Worm (Caenorhabditis elegans): Measurements from ENCODE around the gene T20B12.5.

DNA sequence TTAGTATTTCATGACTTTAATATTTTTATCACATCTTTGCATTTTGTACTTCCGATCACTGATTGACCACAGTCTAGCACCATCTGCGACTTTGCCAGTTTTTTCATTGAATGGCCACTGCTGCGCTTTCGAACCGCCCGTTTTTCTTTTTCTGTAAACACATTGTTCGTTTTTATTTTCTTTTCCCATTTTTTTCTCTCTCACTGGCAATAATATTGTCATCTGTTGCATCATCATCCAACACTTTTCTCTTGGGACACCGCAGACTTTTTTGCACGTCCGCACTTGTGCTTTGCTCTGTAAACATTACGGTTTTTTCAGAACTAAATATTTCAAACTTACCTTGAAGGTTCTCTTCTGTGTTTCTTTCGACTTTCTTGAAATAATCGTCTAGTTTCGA is 8.3 kb downstream of the T20B12.5 start:
- TF ChIP-seq ceh-6 (GFP tag; optimal IDR thresholded peaks at IDR 0.05) (no peak), ttx-3 (tag; optimal IDR thresholded peaks at IDR 0.05) (no peak)

Data from whole organism, late embryonic.